Fruit fly (Drosophila melanogaster): Measurements from ENCODE around the gene Arp10.

Gene Arp10

DNA sequence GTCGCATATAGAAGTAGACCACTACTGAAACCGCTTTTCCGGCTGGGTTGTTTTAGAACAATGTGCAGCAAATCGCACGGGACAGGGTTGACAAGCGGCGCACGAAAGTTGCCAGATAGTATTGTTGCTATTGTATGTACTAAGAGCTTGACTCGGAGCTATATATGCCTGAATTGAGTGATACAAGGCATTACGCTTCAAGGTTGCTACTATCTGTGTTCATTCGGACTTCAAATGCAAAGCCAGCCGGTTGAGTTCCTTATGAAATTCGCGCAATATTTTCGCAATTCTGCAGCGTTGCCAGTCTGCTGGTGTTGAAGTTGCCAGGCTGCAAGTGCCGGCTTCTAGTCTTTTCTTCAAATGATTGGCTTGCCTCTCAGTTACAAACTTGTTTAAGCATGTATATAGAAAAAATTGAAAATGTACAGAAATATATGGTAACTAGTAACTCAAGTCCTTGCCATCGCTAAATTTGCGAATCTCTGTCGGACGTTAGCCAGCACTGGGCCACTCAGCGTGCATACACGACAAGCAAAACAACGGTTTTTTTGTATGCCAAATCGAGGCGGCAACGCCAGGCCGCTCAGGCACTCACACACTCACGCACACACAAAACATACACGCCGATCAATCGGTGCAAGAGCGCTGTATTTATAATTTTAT, 5.9 kb upstream of the Arp10 start, which contains the start of the genes Ranbp21 and Elys:
Ranbp21 (minus strand) TSS at position 513 of the 663 bp plus-strand sequence.
Elys (plus strand) TSS at position 549 of the 663 bp plus-strand sequence.
- TF ChIP-seq cic (GFP tag; optimal IDR thresholded peaks at IDR 0.05) = no peak
- TF ChIP-seq Clk (GFP tag; optimal IDR thresholded peaks at IDR 0.05) = peak; percentile 3
- peak; percentile 71 for TF ChIP-seq pad (GFP tag; optimal IDR thresholded peaks at IDR 0.05)
- peak; percentile 55 for TF ChIP-seq CG11617 (GFP tag; optimal IDR thresholded peaks at IDR 0.05)
- TF ChIP-seq toe (GFP tag; optimal IDR thresholded peaks at IDR 0.05) = no peak
- TF ChIP-seq ovo (GFP tag; optimal IDR thresholded peaks at IDR 0.05) = peak; percentile 87
- peak; percentile 21 for TF ChIP-seq CG12768 (GFP tag; optimal IDR thresholded peaks at IDR 0.05)
- TF ChIP-seq CG14711 (tag; optimal IDR thresholded peaks at IDR 0.05) = peak; percentile 93
- TF ChIP-seq CG7101 (tag; optimal IDR thresholded peaks at IDR 0.05) = peak; percentile 58
- peak; percentile 56 for TF ChIP-seq Crg-1 (GFP tag; optimal IDR thresholded peaks at IDR 0.05)
- no peak for TF ChIP-seq cnc (optimal IDR thresholded peaks at IDR 0.05)
- peak; percentile 53 for TF ChIP-seq tj (GFP tag; optimal IDR thresholded peaks at IDR 0.05)
- TF ChIP-seq CG1620 (GFP tag; optimal IDR thresholded peaks at IDR 0.05) = peak; percentile 81
- TF ChIP-seq Mnt (GFP tag; optimal IDR thresholded peaks at IDR 0.05) = peak; percentile 66
- TF ChIP-seq CG33017 (tag; optimal IDR thresholded peaks at IDR 0.05) = no peak

- TF ChIP-seq Hr96 (GFP tag; optimal IDR thresholded peaks at IDR 0.05) (no peak), CG1620 (GFP tag; optimal IDR thresholded peaks at IDR 0.05) (peak; percentile 65), CG11617 (GFP tag; optimal IDR thresholded peaks at IDR 0.05) (peak; percentile 18), Mnt (GFP tag; optimal IDR thresholded peaks at IDR 0.05) (peak; percentile 31), CG7101 (tag; optimal IDR thresholded peaks at IDR 0.05) (peak; percentile 40), toe (GFP tag; optimal IDR thresholded peaks at IDR 0.05) (no peak), ovo (GFP tag; optimal IDR thresholded peaks at IDR 0.05) (peak; percentile 95), cnc (optimal IDR thresholded peaks at IDR 0.05) (no peak), CG33017 (tag; optimal IDR thresholded peaks at IDR 0.05) (no peak), CG12768 (GFP tag; optimal IDR thresholded peaks at IDR 0.05) (peak; percentile 1), bab1 (GFP tag; optimal IDR thresholded peaks at IDR 0.05) (peak; percentile 55), kay (GFP tag; ENCODE audit: borderline replicate concordance) (no peak), CG7045 (GFP tag; optimal IDR thresholded peaks at IDR 0.05) (no peak), pad (GFP tag; optimal IDR thresholded peaks at IDR 0.05) (peak; percentile 39), CG5204 (GFP tag; optimal IDR thresholded peaks at IDR 0.05) (no peak), CG14711 (tag; optimal IDR thresholded peaks at IDR 0.05) (no peak), Crg-1 (GFP tag; optimal IDR thresholded peaks at IDR 0.05) (no peak), cic (GFP tag; optimal IDR thresholded peaks at IDR 0.05) (no peak), tj (GFP tag; optimal IDR thresholded peaks at IDR 0.05) (peak; percentile 41), Clk (GFP tag; optimal IDR thresholded peaks at IDR 0.05) (no peak)
These were observed 3.0 kb downstream of the Arp10 start, which contains the start of the genes CG12237 and Sec61gamma for dm6 chrX:19642819-19643504. Gene CG12237 (minus strand): TSS chrX:19642869. Gene Sec61gamma (plus strand): TSS chrX:19643327.

DNA sequence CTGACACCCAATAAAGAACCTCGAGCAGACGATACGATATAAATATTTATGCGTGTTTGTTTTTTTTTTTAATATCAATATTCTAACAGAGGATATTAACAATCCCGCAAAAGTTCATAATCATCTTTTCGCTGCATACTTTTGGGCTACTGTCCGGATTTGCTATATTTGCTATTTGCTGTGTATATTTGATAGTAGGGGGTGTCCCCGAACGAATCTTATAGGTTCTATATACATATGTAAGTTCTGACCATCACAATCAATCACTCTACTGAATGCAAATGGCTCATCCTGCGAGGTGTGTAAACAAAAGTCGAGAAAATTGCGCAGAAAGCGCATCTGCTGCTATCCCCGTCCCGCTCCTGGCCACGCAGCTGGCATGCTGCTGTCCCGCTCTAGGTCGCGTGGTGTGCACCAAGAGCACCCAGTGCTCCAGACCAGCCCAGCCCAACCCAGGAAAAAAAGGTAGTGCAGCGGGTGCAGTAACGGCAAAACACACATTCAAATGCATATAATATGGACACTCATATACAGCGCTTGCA, 5.2 kb downstream of the Arp10 start:
- peak; percentile 70 for TF ChIP-seq pad (GFP tag; optimal IDR thresholded peaks at IDR 0.05)
- TF ChIP-seq bab1 (GFP tag; optimal IDR thresholded peaks at IDR 0.05) = peak; percentile 24
- no peak for TF ChIP-seq CG7045 (GFP tag; optimal IDR thresholded peaks at IDR 0.05)

- TF ChIP-seq tj (GFP tag; optimal IDR thresholded peaks at IDR 0.05) (no peak), CG12768 (GFP tag; optimal IDR thresholded peaks at IDR 0.05) (no peak), ovo (GFP tag; optimal IDR thresholded peaks at IDR 0.05) (no peak), CG5204 (GFP tag; optimal IDR thresholded peaks at IDR 0.05) (no peak), Crg-1 (GFP tag; optimal IDR thresholded peaks at IDR 0.05) (no peak), CG14711 (tag; optimal IDR thresholded peaks at IDR 0.05) (no peak), CG7101 (tag; optimal IDR thresholded peaks at IDR 0.05) (no peak), CG7045 (GFP tag; optimal IDR thresholded peaks at IDR 0.05) (no peak)
These were observed 7.5 kb downstream of the Arp10 start, which contains the start of gene Rcd-1 for dm6 chrX:19638328-19638940. Gene Rcd-1 (plus strand): TSS chrX:19638767.

dm6 chrX:19637434-19638327, 8.3 kb downstream of the Arp10 start:
- TF ChIP-seq CG1620 (GFP tag; optimal IDR thresholded peaks at IDR 0.05) (no peak), Clk (GFP tag; optimal IDR thresholded peaks at IDR 0.05) (no peak), CG12768 (GFP tag; optimal IDR thresholded peaks at IDR 0.05) (no peak), toe (GFP tag; optimal IDR thresholded peaks at IDR 0.05) (no peak), CG7101 (tag; optimal IDR thresholded peaks at IDR 0.05) (peak; percentile 26), cic (GFP tag; optimal IDR thresholded peaks at IDR 0.05) (no peak), CG14711 (tag; optimal IDR thresholded peaks at IDR 0.05) (no peak), CG33017 (tag; optimal IDR thresholded peaks at IDR 0.05) (no peak), cnc (optimal IDR thresholded peaks at IDR 0.05) (no peak), CG11617 (GFP tag; optimal IDR thresholded peaks at IDR 0.05) (no peak), CG7045 (GFP tag; optimal IDR thresholded peaks at IDR 0.05) (no peak), Mnt (GFP tag; optimal IDR thresholded peaks at IDR 0.05) (peak; percentile 4), tj (GFP tag; optimal IDR thresholded peaks at IDR 0.05) (peak; percentile 26), Hr96 (GFP tag; optimal IDR thresholded peaks at IDR 0.05) (no peak), bab1 (GFP tag; optimal IDR thresholded peaks at IDR 0.05) (peak; percentile 48), kay (GFP tag; ENCODE audit: borderline replicate concordance) (no peak), Crg-1 (GFP tag; optimal IDR thresholded peaks at IDR 0.05) (no peak), pad (GFP tag; optimal IDR thresholded peaks at IDR 0.05) (peak; percentile 96), ovo (GFP tag; optimal IDR thresholded peaks at IDR 0.05) (no peak)

All from whole organism, adult.